Fruit fly (Drosophila melanogaster) Kc167 (cell line): ENCODE results near the gene CG5167.

Experiments
- Myc ChIP-seq: fragments of >200 bp; optimal IDR thresholded peaks from 2 replicates; lab custom pipeline; 2017; ENCODE audit warnings: missing external identifiers
- h ChIP-seq: fragments of >200 bp; optimal IDR thresholded peaks from 3 replicates; lab custom pipeline; 2018; ENCODE audit warnings: missing external identifiers
- insv ChIP-seq: fragments of >200 bp; optimal IDR thresholded peaks from 3 replicates; lab custom pipeline; 2018; ENCODE audit warnings: missing external identifiers
- psq ChIP-seq: fragments of >200 bp; optimal IDR thresholded peaks from 2 replicates; lab custom pipeline; 2017; ENCODE audit warnings: missing external identifiers

DNA sequence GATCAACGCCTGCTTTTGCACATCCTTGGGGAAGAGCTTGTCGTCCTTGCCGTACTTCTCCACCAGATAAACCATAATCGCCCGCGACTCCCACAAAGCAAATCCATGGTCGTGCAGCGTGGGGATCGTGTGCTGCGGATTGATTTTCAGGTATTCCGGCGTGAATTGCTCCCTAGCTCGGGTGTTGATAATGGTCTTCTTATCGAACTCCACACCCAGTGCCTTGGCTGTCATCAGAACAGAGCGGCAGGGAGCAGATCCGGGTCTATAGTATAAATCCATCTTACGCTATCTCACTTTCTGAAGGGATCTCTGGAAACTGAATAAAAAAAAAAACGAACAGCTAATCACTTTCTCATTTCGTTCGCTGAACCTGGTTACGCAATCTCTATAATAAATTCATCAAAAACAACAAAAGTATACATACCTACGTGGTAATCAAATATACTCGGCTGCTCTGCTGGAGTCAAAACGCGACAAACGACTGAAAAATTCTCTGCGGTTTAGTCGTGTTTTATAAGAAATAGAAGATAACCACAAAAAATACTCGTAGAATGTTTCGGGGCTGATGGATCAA is 41.0 kb upstream of the CG5167 start, which contains the start of gene GstD10:
- TF ChIP-seq h (lab: Kevin White, UChicago) (no peak), insv (no peak), Myc (no peak), psq (lab: Kevin White, UChicago) (no peak)
